Worm (Caenorhabditis elegans): ENCODE results near the gene C02E7.7.

ce11 chrV:4964671-4965420, 46.5 kb upstream of the C02E7.7 start:
- TF ChIP-seq T22C8.4 (GFP tag; IDR thresholded peaks at IDR 0.05) (no peak), ztf-29 (GFP tag; IDR thresholded peaks at IDR 0.05) (no peak), klf-2 (GFP tag; conservative IDR thresholded peaks at IDR 0.05) (no peak), ztf-23 (GFP tag; IDR thresholded peaks at IDR 0.05) (no peak), tab-1 (GFP tag; IDR thresholded peaks at IDR 0.05) (no peak), flt-1 (GFP tag; IDR thresholded peaks at IDR 0.05) (no peak), cog-1 (tag; optimal IDR thresholded peaks at IDR 0.05) (no peak), ref-1 (GFP tag; conservative IDR thresholded peaks at IDR 0.05) (no peak)

All from whole organism, midembryonic.